Worm (Caenorhabditis elegans): ENCODE results near the gene nspa-2.

Gene nspa-2

DNA sequence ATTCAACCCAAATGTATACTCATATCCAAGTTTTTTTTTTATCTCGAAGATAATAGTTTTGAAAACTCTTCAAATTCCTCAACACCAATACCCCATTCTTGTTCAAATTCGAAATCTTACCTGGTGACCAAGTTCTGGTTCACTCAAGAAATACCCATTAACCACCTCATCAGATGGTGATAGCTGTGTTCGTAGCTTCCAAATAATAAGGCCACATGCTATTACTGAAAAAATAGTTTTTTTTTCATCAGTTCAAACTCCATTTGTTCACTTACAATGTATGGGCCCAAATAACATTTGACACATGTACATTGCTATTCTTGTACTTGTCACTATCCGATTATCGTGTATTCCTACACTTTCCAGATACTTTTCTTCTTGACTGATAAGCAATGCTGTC is 16.6 kb downstream of the nspa-2 start:
- no peak for TF ChIP-seq hlh-4 (tag; optimal IDR thresholded peaks at IDR 0.05)
- TF ChIP-seq Y116A8C.19 (tag; optimal IDR thresholded peaks at IDR 0.05; ENCODE audit: borderline replicate concordance) = no peak
- TF ChIP-seq unc-62 (GFP tag; optimal IDR thresholded peaks at IDR 0.05) = no peak
- TF ChIP-seq hlh-17 (GFP tag; optimal IDR thresholded peaks at IDR 0.05; ENCODE audit: borderline replicate concordance) = no peak
- TF ChIP-seq nhr-12 (tag; optimal IDR thresholded peaks at IDR 0.05) = no peak
- no peak for TF ChIP-seq skn-1 (tag; optimal IDR thresholded peaks at IDR 0.05)
- no peak for TF ChIP-seq elt-3 (tag; optimal IDR thresholded peaks at IDR 0.05)
- TF ChIP-seq tbx-2 (tag; optimal IDR thresholded peaks at IDR 0.05) = no peak
- no peak for TF ChIP-seq grh-1 (GFP tag; IDR thresholded peaks at IDR 0.05)
- no peak for TF ChIP-seq efl-1 (optimal IDR thresholded peaks at IDR 0.05)
- no peak for TF ChIP-seq efl-1 (GFP tag; optimal IDR thresholded peaks at IDR 0.05 in 1 of 2)
- TF ChIP-seq elt-2 (tag; optimal IDR thresholded peaks at IDR 0.05) = no peak
- TF ChIP-seq nhr-85 (tag) = no peak
- TF ChIP-seq ces-1 (GFP tag; optimal IDR thresholded peaks at IDR 0.05) = no peak
- TF ChIP-seq efl-3 (GFP tag; optimal IDR thresholded peaks at IDR 0.05) = no peak

DNA sequence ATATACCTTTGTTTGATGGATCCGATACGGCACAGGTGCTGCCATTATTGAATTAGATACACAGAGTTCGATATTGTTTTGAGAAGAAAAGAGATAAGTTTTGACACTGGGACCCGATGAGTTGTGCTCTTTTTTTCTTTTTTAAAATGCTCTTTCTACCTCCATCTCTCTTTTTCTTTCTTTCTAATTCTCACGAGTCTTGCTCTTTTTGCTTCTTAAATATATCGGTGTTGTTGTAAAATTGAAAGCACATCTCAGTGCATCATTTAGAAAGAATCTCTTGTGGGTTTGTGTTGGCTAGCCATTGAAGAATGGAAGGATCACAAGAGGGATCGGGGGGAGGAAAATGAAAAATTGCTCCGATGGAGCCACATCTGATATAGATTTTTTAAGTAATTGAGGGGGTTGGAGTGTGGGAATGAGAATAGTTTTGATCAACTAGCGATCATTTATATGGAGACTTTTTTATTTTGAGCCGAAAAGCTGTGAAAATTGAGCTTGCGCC is 18.5 kb downstream of the nspa-2 start, which contains the start of gene H12D21.9:
H12D21.9 (minus strand) TSS at position 148 of the 505 bp plus-strand sequence.
- no peak for TF ChIP-seq nhr-85 (tag)
- TF ChIP-seq lin-14 (GFP tag; optimal IDR thresholded peaks at IDR 0.05) = peak; percentile 53
- TF ChIP-seq efl-1 (optimal IDR thresholded peaks at IDR 0.05) = no peak
- peak in 1 of 2 experiments; percentile 31 for TF ChIP-seq efl-1 (GFP tag; optimal IDR thresholded peaks at IDR 0.05 in 1 of 2)
- TF ChIP-seq mep-1 (tag; optimal IDR thresholded peaks at IDR 0.05) = peak; percentile 3
- TF ChIP-seq dsc-1 (tag; optimal IDR thresholded peaks at IDR 0.05) = peak; percentile 85
- TF ChIP-seq C04F5.9 (tag; optimal IDR thresholded peaks at IDR 0.05) = no peak
- peak; percentile 65 for TF ChIP-seq fkh-4 (tag; optimal IDR thresholded peaks at IDR 0.05; ENCODE audit: borderline replicate concordance)
- TF ChIP-seq lsy-2 (tag; optimal IDR thresholded peaks at IDR 0.05) = peak in 1 of 2 experiments; percentile 2
- TF ChIP-seq nhr-71 (tag; optimal IDR thresholded peaks at IDR 0.05) = peak; percentile 31

DNA sequence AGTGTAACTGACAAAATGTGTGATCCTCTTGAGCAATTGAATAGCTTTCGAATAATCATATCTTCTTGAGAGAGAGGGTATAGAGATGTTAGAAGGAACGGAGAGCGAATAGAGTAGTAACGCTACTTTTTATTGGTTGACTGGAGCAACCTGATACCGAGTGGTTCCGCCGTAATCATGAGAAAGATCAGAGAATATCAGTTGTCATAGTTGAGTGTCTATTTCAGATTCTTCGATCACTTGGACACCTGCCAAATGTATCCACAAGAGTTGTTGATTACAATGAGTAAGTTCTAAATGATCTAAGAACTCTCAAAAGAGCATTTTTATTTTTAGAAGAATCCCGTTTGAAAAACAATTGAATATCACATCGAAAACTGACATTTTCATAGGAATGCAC is 19.9 kb downstream of the nspa-2 start:
- TF ChIP-seq lir-3 (tag; optimal IDR thresholded peaks at IDR 0.05; ENCODE audit: poor library complexity) (no peak), dsc-1 (tag; optimal IDR thresholded peaks at IDR 0.05) (peak; percentile 9)

DNA sequence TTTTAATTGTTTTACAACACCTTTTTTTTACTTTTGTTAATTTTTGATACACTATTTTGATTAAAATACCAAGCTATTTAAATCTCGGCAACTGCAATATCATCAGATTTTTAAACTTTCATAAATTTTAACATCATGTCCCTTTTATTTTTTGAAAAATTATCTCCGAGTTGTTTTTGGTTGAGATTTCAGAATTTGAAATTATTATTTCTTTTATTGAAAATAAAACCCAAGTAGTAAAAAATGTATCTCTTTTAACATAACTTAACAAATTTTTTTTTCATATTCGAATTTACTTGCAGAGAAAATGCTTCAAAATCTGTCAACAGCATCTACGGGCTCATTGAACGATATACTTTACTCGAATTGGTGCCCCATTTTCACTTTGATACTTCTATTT is 24.7 kb downstream of the nspa-2 start, which contains the start of gene H12D21.11:
H12D21.11 (plus strand) TSS at position 301 of the 400 bp plus-strand sequence.
- TF ChIP-seq efl-1 (optimal IDR thresholded peaks at IDR 0.05) = no peak
- TF ChIP-seq efl-1 (GFP tag; optimal IDR thresholded peaks at IDR 0.05 in 1 of 2) = peak in 1 of 2 experiments; percentile 87
- TF ChIP-seq tbx-2 (tag; optimal IDR thresholded peaks at IDR 0.05) = no peak

DNA sequence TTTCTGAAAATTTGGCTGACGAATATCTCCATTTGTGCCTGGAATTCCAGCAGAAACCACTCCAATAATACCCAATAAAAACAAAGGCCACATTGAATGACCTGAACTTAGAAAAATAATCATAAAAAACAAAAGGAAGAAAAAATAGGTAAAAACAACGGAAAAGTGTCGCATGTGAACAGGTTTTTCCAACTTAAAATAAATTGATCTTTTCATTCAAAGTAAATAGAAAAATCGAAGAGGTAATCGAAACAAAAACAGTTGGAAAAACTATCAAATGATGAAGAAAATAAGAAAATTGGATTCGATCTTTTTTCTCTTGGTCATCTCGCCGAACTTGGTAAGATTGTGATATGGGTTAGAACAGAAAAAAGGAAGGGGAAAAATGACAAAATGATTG is 30.6 kb downstream of the nspa-2 start, which contains the start of gene zmp-4:
zmp-4 (minus strand) TSS at position 101 of the 400 bp plus-strand sequence.
- no peak for TF ChIP-seq ceh-90 (tag; optimal IDR thresholded peaks at IDR 0.05)
- TF ChIP-seq dpl-1 (GFP tag; optimal IDR thresholded peaks at IDR 0.05) = no peak
- no peak for TF ChIP-seq nhr-76 (tag; optimal IDR thresholded peaks at IDR 0.05)
- TF ChIP-seq blmp-1 (tag; optimal IDR thresholded peaks at IDR 0.05) = peak; percentile 34
- peak; percentile 37 for TF ChIP-seq nhr-85 (tag)
- no peak for TF ChIP-seq mdl-1 (tag; optimal IDR thresholded peaks at IDR 0.05)
- TF ChIP-seq nhr-28 (tag; optimal IDR thresholded peaks at IDR 0.05) = no peak
- no peak for TF ChIP-seq lin-35 (GFP tag; optimal IDR thresholded peaks at IDR 0.05)
- TF ChIP-seq nhr-11 (tag; optimal IDR thresholded peaks at IDR 0.05) = no peak
- TF ChIP-seq mep-1 (tag; optimal IDR thresholded peaks at IDR 0.05) = no peak

DNA sequence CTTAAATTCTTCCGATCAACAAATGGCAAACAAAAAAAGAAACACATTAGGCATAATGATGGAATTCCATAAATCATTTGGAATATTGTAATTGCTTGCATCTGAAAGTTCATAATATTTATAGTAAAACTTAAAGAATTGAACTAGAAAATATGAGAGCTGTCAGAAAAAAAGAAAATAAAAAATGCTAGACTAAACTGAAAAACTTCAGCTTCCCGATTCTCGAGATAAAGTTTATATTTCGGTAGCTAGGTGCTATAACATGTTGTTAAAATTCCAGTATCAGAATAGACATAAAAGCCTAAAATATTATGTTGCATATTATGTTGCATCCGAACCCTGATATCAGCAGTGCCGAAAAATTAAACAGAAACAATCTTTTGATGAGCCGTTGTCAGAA is 33.2 kb downstream of the nspa-2 start, which contains the start of gene srg-54:
srg-54 (minus strand) TSS at position 101 of the 400 bp plus-strand sequence.
- TF ChIP-seq ceh-63 (GFP tag; optimal IDR thresholded peaks at IDR 0.05) = no peak
- TF ChIP-seq hlh-17 (GFP tag; optimal IDR thresholded peaks at IDR 0.05; ENCODE audit: borderline replicate concordance) = no peak

Data from whole organism, L1 larva.